Fruit fly (Drosophila melanogaster): ENCODE data around the gene aus.

Gene aus

dm6 chr3R:21349870-21350314 is 491 bp upstream of the aus start (continued):
- TF ChIP-seq Dbx (GFP tag; IDR thresholded peaks at IDR 0.05) (no peak), ac (GFP tag; optimal IDR thresholded peaks at IDR 0.05) (no peak), dan (GFP tag; IDR thresholded peaks at IDR 0.05) (no peak), CG11247 (GFP tag; IDR thresholded peaks at IDR 0.05) (no peak), Fer2 (tag; optimal IDR thresholded peaks at IDR 0.05) (peak; percentile 28), Oli (tag; optimal IDR thresholded peaks at IDR 0.05) (no peak), wor (GFP tag; IDR thresholded peaks at IDR 0.05) (no peak), NfI (GFP tag; optimal IDR thresholded peaks at IDR 0.05) (no peak), CG17385 (GFP tag; optimal IDR thresholded peaks at IDR 0.05) (peak; percentile 41), fu2 (GFP tag; optimal IDR thresholded peaks at IDR 0.05) (no peak), CG10979 (tag; optimal IDR thresholded peaks at IDR 0.05) (no peak), CG7839 (tag; optimal IDR thresholded peaks at IDR 0.05) (no peak), GATAe (GFP tag; conservative IDR thresholded peaks at IDR 0.05) (no peak), D (optimal IDR thresholded peaks at IDR 0.05) (no peak), D (GFP tag; optimal IDR thresholded peaks at IDR 0.05) (peak; percentile 57), sens-2 (GFP tag; IDR thresholded peaks at IDR 0.05) (no peak), eyg (GFP tag; optimal IDR thresholded peaks at IDR 0.05) (peak; percentile 15), Jarid2 (GFP tag; optimal IDR thresholded peaks at IDR 0.05) (no peak), CG4404 (GFP tag; IDR thresholded peaks at IDR 0.05) (no peak), CG11504 (tag; optimal IDR thresholded peaks at IDR 0.05) (no peak), Hmx (GFP tag; optimal IDR thresholded peaks at IDR 0.05) (no peak), CG9932 (GFP tag; IDR thresholded peaks at IDR 0.05) (no peak), CG13624 (GFP tag; optimal IDR thresholded peaks at IDR 0.05) (no peak), Dfd (GFP tag; optimal IDR thresholded peaks at IDR 0.05) (no peak), org-1 (GFP tag; optimal IDR thresholded peaks at IDR 0.05) (no peak), TFAM (GFP tag; optimal IDR thresholded peaks at IDR 0.05) (no peak), D19B (GFP tag; optimal IDR thresholded peaks at IDR 0.05) (no peak), CG10274 (GFP tag; optimal IDR thresholded peaks at IDR 0.05) (no peak), unc-4 (GFP tag; IDR thresholded peaks at IDR 0.05; ENCODE audit: partially characterized antibody) (no peak), Usf (GFP tag; optimal IDR thresholded peaks at IDR 0.05) (no peak), aop (GFP tag; IDR thresholded peaks at IDR 0.05) (no peak), HLHmδ (GFP tag; optimal IDR thresholded peaks at IDR 0.05) (peak; percentile 76), CG17829 (tag; optimal IDR thresholded peaks at IDR 0.05) (no peak), scrt (GFP tag; optimal IDR thresholded peaks at IDR 0.05) (peak; percentile 47), hb (GFP tag; IDR thresholded peaks at IDR 0.05; ENCODE audit: partially characterized antibody) (no peak), CG31441 (GFP tag; IDR thresholded peaks at IDR 0.05) (no peak), CG14441 (GFP tag; IDR thresholded peaks at IDR 0.05) (no peak), dysf (GFP tag; IDR thresholded peaks at IDR 0.05) (no peak), CG2129 (GFP tag; IDR thresholded peaks at IDR 0.05; ENCODE audit: partially characterized antibody) (no peak), her (GFP tag; optimal IDR thresholded peaks at IDR 0.05) (peak; percentile 36), pum (GFP tag; optimal IDR thresholded peaks at IDR 0.05) (no peak), CG5180 (GFP tag; optimal IDR thresholded peaks at IDR 0.05) (peak; percentile 49), lov (optimal IDR thresholded peaks at IDR 0.05) (no peak), lov (GFP tag; IDR thresholded peaks at IDR 0.05) (no peak), CG3847 (GFP tag; IDR thresholded peaks at IDR 0.05) (no peak), crp (GFP tag; optimal IDR thresholded peaks at IDR 0.05) (no peak), yki (optimal IDR thresholded peaks at IDR 0.05) (no peak), repo (GFP tag; optimal IDR thresholded peaks at IDR 0.05) (peak; percentile 59), kay (GFP tag; optimal IDR thresholded peaks at IDR 0.05) (peak; percentile 58), tup (GFP tag; optimal IDR thresholded peaks at IDR 0.05) (no peak), E2f2 (GFP tag; IDR thresholded peaks at IDR 0.05) (no peak), Optix (GFP tag; IDR thresholded peaks at IDR 0.05) (no peak), CG10462 (GFP tag; optimal IDR thresholded peaks at IDR 0.05) (no peak)

All from whole organism, embryonic.